Fruit fly (Drosophila melanogaster) Kc167 (cell line): ENCODE data around the gene CSN8.

Source experiments
- Myc ChIP-seq: fragments of >200 bp; optimal IDR thresholded peaks from 2 replicates; lab custom pipeline; 2017; ENCODE audit warnings: missing external identifiers
- Sin3A ChIP-seq: fragments of >200 bp; optimal IDR thresholded peaks from 2 replicates; lab custom pipeline; 2018; ENCODE audit warnings: missing external identifiers
- h ChIP-seq: fragments of >200 bp; optimal IDR thresholded peaks from 3 replicates; lab custom pipeline; 2018; ENCODE audit warnings: missing external identifiers
- insv ChIP-seq: fragments of >200 bp; optimal IDR thresholded peaks from 3 replicates; lab custom pipeline; 2018; ENCODE audit warnings: missing external identifiers
- psq ChIP-seq: fragments of >200 bp; optimal IDR thresholded peaks from 2 replicates; lab custom pipeline; 2017; ENCODE audit warnings: missing external identifiers
- ttk ChIP-seq: sonication (Bioruptor generic); optimal IDR thresholded peaks from 2 replicates; lab custom pipeline; 2017; ENCODE audit warnings: missing external identifiers

DNA sequence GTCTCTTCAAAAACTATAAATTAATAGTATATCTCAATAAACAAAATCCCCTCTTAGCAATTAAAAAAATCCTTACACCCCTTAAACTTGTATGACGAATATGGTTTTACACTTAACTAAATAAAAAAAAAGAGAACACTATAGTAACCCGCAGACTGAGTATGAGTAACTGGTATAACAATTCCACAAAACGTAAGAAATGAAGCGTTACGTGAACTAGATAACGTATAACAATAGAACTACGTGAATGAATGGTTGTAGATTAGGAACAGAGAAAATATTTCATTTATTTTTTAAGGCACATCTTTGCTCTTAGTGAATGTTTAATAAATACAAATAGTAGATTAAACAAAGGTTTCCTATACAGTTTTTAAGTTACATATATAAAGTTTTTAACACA is 9.2 kb upstream of the CSN8 start:
- TF ChIP-seq Myc (lab: Kevin White, UChicago): no peak
- no peak for TF ChIP-seq Sin3A (lab: Kevin White, UChicago)
- no peak for TF ChIP-seq ttk (lab: Kevin White, UChicago)
- TF ChIP-seq h (lab: Kevin White, UChicago): no peak
- TF ChIP-seq psq (lab: Kevin White, UChicago): no peak
- no peak for TF ChIP-seq insv (lab: Kevin White, UChicago)
